Fruit fly (Drosophila melanogaster) whole organism, embryonic: ENCODE results near the gene CG1979.
A peak's percentile ranks its signal among the peaks of the same experiment; 100 is the strongest.

Experiments
- Antp ChIP-seq: fragments of 200-800 bp; sonication (Bioruptor generic); optimal IDR thresholded peaks from 3 replicates; lab custom pipeline; 2016; ENCODE audit warnings: missing biosample characterization, missing genetic modification characterization
- Bgb ChIP-seq: fragments of 200-800 bp; sonication (Bioruptor generic); IDR thresholded peaks from 2 replicates; pipeline ENCODE4 v1.3.6; 2022; ENCODE audit warnings: missing biosample characterization, missing genetic modification characterization; ENCODE audit not compliant: partially characterized antibody
- CG11723 ChIP-seq: fragments of 200-800 bp; sonication (Bioruptor generic); optimal IDR thresholded peaks from 2 replicates; lab custom pipeline; 2017; ENCODE audit warnings: missing biosample characterization, mild to moderate bottlenecking, missing genetic modification characterization
- CG12744 ChIP-seq: fragments of 200-800 bp; sonication (Bioruptor generic); optimal IDR thresholded peaks from 2 replicates; lab custom pipeline; 2016; ENCODE audit warnings: missing biosample characterization, missing genetic modification characterization
- CG13775 ChIP-seq: fragments of 200-800 bp; sonication (Bioruptor generic); optimal IDR thresholded peaks from 3 replicates; lab custom pipeline; 2017; ENCODE audit warnings: missing biosample characterization, mild to moderate bottlenecking, missing genetic modification characterization
- CG1647 ChIP-seq: fragments of 200-800 bp; sonication (Bioruptor generic); optimal IDR thresholded peaks from 3 replicates; lab custom pipeline; 2016; ENCODE audit warnings: missing biosample characterization, missing genetic modification characterization
- CG16813 ChIP-seq: fragments of 200-800 bp; sonication (Bioruptor generic); IDR thresholded peaks from 3 replicates; pipeline ENCODE4 v1.3.6; 2022; ENCODE audit warnings: missing biosample characterization, missing genetic modification characterization; ENCODE audit not compliant: partially characterized antibody
- CG17568 ChIP-seq: fragments of 200-800 bp; sonication (Bioruptor generic); optimal IDR thresholded peaks from 2 replicates; lab custom pipeline; 2018; ENCODE audit warnings: missing biosample characterization, mild to moderate bottlenecking, missing genetic modification characterization, moderate library complexity
- CG2889 ChIP-seq: fragments of 200-800 bp; sonication (Bioruptor generic); IDR thresholded peaks from 3 replicates; pipeline ENCODE4 v1.3.6; 2022; ENCODE audit warnings: missing biosample characterization, missing genetic modification characterization
- CG3281 ChIP-seq: fragments of 200-800 bp; sonication (Bioruptor generic); optimal IDR thresholded peaks from 3 replicates; lab custom pipeline; 2017; ENCODE audit warnings: missing biosample characterization, mild to moderate bottlenecking, missing genetic modification characterization
- CG4360 ChIP-seq: fragments of 200-800 bp; sonication (Bioruptor generic); IDR thresholded peaks from 2 replicates; pipeline ENCODE4 v1.3.6; 2022; ENCODE audit warnings: missing biosample characterization, missing genetic modification characterization
- CG4820 ChIP-seq: fragments of 200-800 bp; sonication (Bioruptor generic); optimal IDR thresholded peaks from 3 replicates; lab custom pipeline; 2016; ENCODE audit warnings: missing biosample characterization, missing genetic modification characterization
- CG5180 ChIP-seq: fragments of 200-800 bp; sonication (Bioruptor generic); optimal IDR thresholded peaks from 3 replicates; lab custom pipeline; 2017; ENCODE audit warnings: missing biosample characterization, missing genetic modification characterization, mild to moderate bottlenecking, moderate library complexity, missing genetic modification reagents
- CkIIα-i1 ChIP-seq: fragments of 200-800 bp; sonication (Bioruptor generic); IDR thresholded peaks from 2 replicates; pipeline ENCODE4 v1.3.6; 2022; ENCODE audit warnings: missing biosample characterization, missing genetic modification characterization
- CoRest ChIP-seq: fragments of 200-800 bp; sonication (Bioruptor generic); optimal IDR thresholded peaks from 3 replicates; lab custom pipeline; 2018; ENCODE audit warnings: missing biosample characterization, mild to moderate bottlenecking, missing genetic modification characterization, moderate library complexity
- Dbx ChIP-seq: fragments of 200-800 bp; sonication (Bioruptor generic); IDR thresholded peaks from 3 replicates; pipeline ENCODE4 v1.3.6; 2022; ENCODE audit warnings: missing biosample characterization, missing genetic modification characterization
- Doc2 ChIP-seq: fragments of 200-800 bp; sonication (Bioruptor generic); IDR thresholded peaks from 2 replicates; pipeline ENCODE4 v1.3.6; 2022; ENCODE audit warnings: missing biosample characterization, missing genetic modification characterization
- Doc3 ChIP-seq: fragments of 200-800 bp; sonication (Bioruptor generic); IDR thresholded peaks from 3 replicates; pipeline ENCODE4 v1.3.6; 2022; ENCODE audit warnings: missing biosample characterization, missing genetic modification characterization; ENCODE audit not compliant: partially characterized antibody
- Fer1 ChIP-seq: fragments of 200-800 bp; sonication (Bioruptor generic); optimal IDR thresholded peaks from 2 replicates; lab custom pipeline; 2017; ENCODE audit warnings: missing biosample characterization, mild to moderate bottlenecking, missing genetic modification characterization
- Fer2 ChIP-seq: fragments of 200-800 bp; sonication (Bioruptor generic); optimal IDR thresholded peaks from 2 replicates; lab custom pipeline; 2018; ENCODE audit warnings: missing biosample characterization, mild to moderate bottlenecking, missing genetic modification characterization, moderate library complexity
- Fer3 ChIP-seq: fragments of 200-800 bp; sonication (Bioruptor generic); optimal IDR thresholded peaks from 2 replicates; lab custom pipeline; 2018; ENCODE audit warnings: missing biosample characterization, mild to moderate bottlenecking, missing genetic modification characterization, moderate library complexity
- HmgD ChIP-seq: fragments of 200-800 bp; sonication (Bioruptor generic); optimal IDR thresholded peaks from 3 replicates; lab custom pipeline; 2016; ENCODE audit warnings: missing biosample characterization, missing genetic modification characterization
- HmgZ ChIP-seq: fragments of 200-800 bp; sonication (Bioruptor generic); optimal IDR thresholded peaks from 2 replicates; lab custom pipeline; 2018; ENCODE audit warnings: missing biosample characterization, mild to moderate bottlenecking, missing genetic modification characterization
- Lim3 ChIP-seq: fragments of 200-800 bp; sonication (Bioruptor generic); IDR thresholded peaks from 2 replicates; pipeline ENCODE4 v1.3.6; 2022; ENCODE audit warnings: missing biosample characterization, missing genetic modification characterization
- Max ChIP-seq: fragments of 200-800 bp; sonication (Bioruptor generic); optimal IDR thresholded peaks from 2 replicates; lab custom pipeline; 2016; ENCODE audit warnings: missing biosample characterization, mild to moderate bottlenecking, missing genetic modification characterization
- Sox102F ChIP-seq: fragments of 200-800 bp; sonication (Bioruptor generic); optimal IDR thresholded peaks from 2 replicates; lab custom pipeline; 2018; ENCODE audit warnings: missing biosample characterization, mild to moderate bottlenecking, missing genetic modification characterization, moderate library complexity
- TFAM ChIP-seq: fragments of 200-800 bp; sonication (Bioruptor generic); optimal IDR thresholded peaks from 2 replicates; lab custom pipeline; 2017; ENCODE audit warnings: missing biosample characterization, missing genetic modification characterization, inconsistent platforms
- bbx ChIP-seq: fragments of 200-800 bp; sonication (Bioruptor generic); IDR thresholded peaks from 2 replicates; pipeline ENCODE4 v1.3.6; 2022; ENCODE audit warnings: missing biosample characterization, missing genetic modification characterization; ENCODE audit not compliant: partially characterized antibody
- cato ChIP-seq: fragments of 200-800 bp; sonication (Bioruptor generic); optimal IDR thresholded peaks from 2 replicates; lab custom pipeline; 2016; ENCODE audit warnings: missing biosample characterization, missing genetic modification characterization, borderline replicate concordance
- chinmo ChIP-seq: fragments of 200-800 bp; sonication (Bioruptor generic); IDR thresholded peaks from 4 replicates; pipeline ENCODE4 v1.3.6; 2022; ENCODE audit warnings: missing biosample characterization, missing genetic modification characterization; ENCODE audit not compliant: partially characterized antibody
- chn ChIP-seq: fragments of 200-800 bp; sonication (Bioruptor generic); optimal IDR thresholded peaks from 2 replicates; lab custom pipeline; 2016; ENCODE audit warnings: missing biosample characterization, missing genetic modification characterization
- ci ChIP-seq: fragments of 200-800 bp; sonication (Bioruptor generic); IDR thresholded peaks from 3 replicates; pipeline ENCODE4 v1.3.6; 2022; ENCODE audit warnings: missing biosample characterization, missing genetic modification characterization
- crp ChIP-seq, 2 experiments: fragments of 200-800 bp; sonication (Bioruptor generic); optimal IDR thresholded peaks; 2 replicates in 1 of 2; 3 replicates in 1 of 2; lab custom pipeline; 2017; ENCODE audit warnings: missing biosample characterization in 2 of 2, missing genetic modification characterization in 2 of 2, mild to moderate bottlenecking in 1 of 2, moderate library complexity in 1 of 2
- da ChIP-seq: fragments of 200-800 bp; sonication (Bioruptor generic); optimal IDR thresholded peaks from 2 replicates; lab custom pipeline; 2016; ENCODE audit warnings: missing biosample characterization, missing genetic modification characterization
- dysf ChIP-seq: fragments of 200-800 bp; sonication (Bioruptor generic); IDR thresholded peaks from 3 replicates; pipeline ENCODE4 v1.3.6; 2022; ENCODE audit warnings: missing biosample characterization, missing genetic modification characterization
- fd102C ChIP-seq: fragments of 200-800 bp; sonication (Bioruptor generic); optimal IDR thresholded peaks from 2 replicates; lab custom pipeline; 2018; ENCODE audit warnings: missing biosample characterization, mild to moderate bottlenecking, missing genetic modification characterization, moderate library complexity
- fd96Cb ChIP-seq: fragments of 200-800 bp; sonication (Bioruptor generic); optimal IDR thresholded peaks from 2 replicates; lab custom pipeline; 2018; ENCODE audit warnings: missing biosample characterization, mild to moderate bottlenecking, missing genetic modification characterization, moderate library complexity
- gce ChIP-seq: fragments of 200-800 bp; sonication (Bioruptor generic); IDR thresholded peaks from 3 replicates; pipeline ENCODE4 v1.3.6; 2022; ENCODE audit warnings: missing biosample characterization, missing genetic modification characterization
- hbn ChIP-seq: fragments of 200-800 bp; sonication (Bioruptor generic); IDR thresholded peaks from 2 replicates; pipeline ENCODE4 v1.3.6; 2022; ENCODE audit warnings: missing biosample characterization, missing genetic modification characterization; ENCODE audit not compliant: partially characterized antibody
- hth ChIP-seq: fragments of >200 bp; optimal IDR thresholded peaks from 2 replicates; lab custom pipeline; 2017; ENCODE audit warnings: inconsistent platforms
- ind ChIP-seq: fragments of 200-800 bp; sonication (Bioruptor generic); optimal IDR thresholded peaks from 3 replicates; lab custom pipeline; 2016; ENCODE audit warnings: missing biosample characterization, missing genetic modification characterization
- luna ChIP-seq: fragments of 200-800 bp; sonication (Bioruptor generic); optimal IDR thresholded peaks from 2 replicates; lab custom pipeline; 2016; ENCODE audit warnings: missing biosample characterization, missing genetic modification characterization
- nmo ChIP-seq: fragments of 200-800 bp; sonication (Bioruptor generic); optimal IDR thresholded peaks from 2 replicates; lab custom pipeline; 2018; ENCODE audit warnings: missing biosample characterization, mild to moderate bottlenecking, missing genetic modification characterization, moderate library complexity
- otp ChIP-seq: fragments of 200-800 bp; sonication (Bioruptor generic); IDR thresholded peaks from 3 replicates; pipeline ENCODE4, ENCODE4 v1.3.6; 2022; ENCODE audit warnings: missing biosample characterization, missing genetic modification characterization
- pfk ChIP-seq: fragments of 200-800 bp; sonication (Bioruptor generic); optimal IDR thresholded peaks from 2 replicates; lab custom pipeline; 2018; ENCODE audit warnings: missing biosample characterization, mild to moderate bottlenecking, missing genetic modification characterization, moderate library complexity
- repo ChIP-seq: fragments of 200-800 bp; sonication (Bioruptor generic); optimal IDR thresholded peaks from 2 replicates; lab custom pipeline; 2016; ENCODE audit warnings: missing biosample characterization, missing genetic modification characterization
- run ChIP-seq: fragments of 200-800 bp; sonication (Bioruptor generic); optimal IDR thresholded peaks from 3 replicates; lab custom pipeline; 2018; ENCODE audit warnings: missing biosample characterization, mild to moderate bottlenecking, missing genetic modification characterization
- sd ChIP-seq: fragments of 200-800 bp; sonication (Bioruptor generic); optimal IDR thresholded peaks from 3 replicates; lab custom pipeline; 2018; ENCODE audit warnings: missing biosample characterization, mild to moderate bottlenecking, missing genetic modification characterization, moderate library complexity
- unc-4 ChIP-seq: fragments of 200-800 bp; sonication (Bioruptor generic); IDR thresholded peaks from 2 replicates; pipeline ENCODE4 v1.3.6; 2022; ENCODE audit warnings: missing biosample characterization, missing genetic modification characterization; ENCODE audit not compliant: partially characterized antibody
- vvl ChIP-seq: fragments of 200-800 bp; sonication (Bioruptor generic); IDR thresholded peaks from 2 replicates; pipeline ENCODE4 v1.3.6; 2022; ENCODE audit warnings: missing biosample characterization, missing genetic modification characterization

CG1979 gene

DNA sequence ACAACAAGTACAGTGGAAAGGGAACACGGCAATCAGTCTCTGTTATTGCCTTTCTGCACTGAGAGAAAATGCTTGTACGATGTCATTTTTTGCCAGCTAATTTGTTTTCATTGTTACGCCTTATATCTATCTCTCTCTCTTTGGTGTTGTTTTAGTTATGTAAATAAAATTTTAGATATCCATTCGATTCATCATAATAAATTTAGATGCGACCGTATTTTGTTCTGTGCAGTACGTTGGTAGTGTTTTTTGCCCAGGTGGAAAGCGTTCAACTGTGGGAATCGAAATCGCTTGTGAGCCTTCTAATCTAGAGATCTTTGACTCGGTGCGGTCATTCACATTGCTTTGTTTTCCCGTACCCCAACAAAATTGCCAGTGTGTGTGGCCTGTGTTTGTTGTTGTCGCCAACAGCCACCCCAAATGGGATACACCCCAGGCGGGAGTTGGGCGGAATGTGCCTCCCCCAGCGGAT is 21.4 kb downstream of the CG1979 start (continued):
- TF ChIP-seq Sox102F (GFP tag; lab: Kevin White, UChicago) (peak; percentile 91), Fer3 (tag; lab: Kevin White, UChicago) (peak; percentile 91), fd96Cb (tag; lab: Kevin White, UChicago) (peak; percentile 87), Antp (peak; percentile 84), CoRest (peak; percentile 87), luna (GFP tag; lab: Kevin White, UChicago) (peak; percentile 74), CG2889 (GFP tag; lab: Robert Waterston, UW) (no peak), CG1647 (peak; percentile 86), TFAM (GFP tag; lab: Kevin White, UChicago) (peak; percentile 52), Dbx (GFP tag; lab: Robert Waterston, UW) (no peak), CG16813 (GFP tag; lab: Robert Waterston, UW) (no peak), crp (GFP tag; optimal IDR thresholded peaks at IDR 0.05; lab: Kevin White, UChicago) (peak in 1 of 2 experiments; percentile 45), HmgD (GFP tag; lab: Kevin White, UChicago) (peak; percentile 54), CG17568 (GFP tag; lab: Kevin White, UChicago) (peak; percentile 80), CG3281 (GFP tag; lab: Kevin White, UChicago) (peak; percentile 89), CG5180 (GFP tag; lab: Kevin White, UChicago) (peak; percentile 71), dysf (GFP tag; lab: Robert Waterston, UW) (no peak), chinmo (GFP tag; lab: Robert Waterston, UW) (no peak), Fer2 (tag; lab: Kevin White, UChicago) (peak; percentile 64), vvl (no peak), gce (GFP tag; lab: Robert Waterston, UW) (no peak), ind (GFP tag; lab: Kevin White, UChicago) (peak; percentile 93), Max (GFP tag; lab: Kevin White, UChicago) (peak; percentile 86), otp (GFP tag; lab: Robert Waterston, UW) (no peak), HmgZ (tag; lab: Kevin White, UChicago) (peak; percentile 95), nmo (GFP tag; lab: Kevin White, UChicago) (peak; percentile 91), pfk (peak; percentile 29), Doc2 (GFP tag; lab: Robert Waterston, UW) (no peak), unc-4 (GFP tag; lab: Robert Waterston, UW) (no peak), cato (GFP tag; lab: Kevin White, UChicago) (peak; percentile 71), CG11723 (peak; percentile 85), CG4820 (GFP tag; lab: Kevin White, UChicago) (peak; percentile 88), hth (lab: Kevin White, UChicago) (no peak), CG4360 (no peak), CG13775 (GFP tag; lab: Kevin White, UChicago) (peak; percentile 87), chn (GFP tag; lab: Kevin White, UChicago) (peak; percentile 88), run (tag; lab: Kevin White, UChicago) (peak; percentile 70), hbn (no peak), CkIIα-i1 (GFP tag; lab: Robert Waterston, UW) (no peak), Fer1 (GFP tag; lab: Kevin White, UChicago) (peak; percentile 94), da (peak; percentile 76), sd (tag; lab: Kevin White, UChicago) (peak; percentile 50), fd102C (GFP tag; lab: Kevin White, UChicago) (peak; percentile 38), Bgb (GFP tag; lab: Robert Waterston, UW) (no peak), ci (no peak), Lim3 (no peak), Doc3 (GFP tag; lab: Robert Waterston, UW) (no peak), CG12744 (peak; percentile 88), repo (GFP tag; lab: Kevin White, UChicago) (peak; percentile 83), bbx (GFP tag; lab: Robert Waterston, UW) (no peak)
